Fruit fly (Drosophila melanogaster): ENCODE measurements around the gene AOX4.

dm6 chr3R:15554733-15555132, 2.1 kb upstream of the AOX4 start:
- TF ChIP-seq CG8478 (optimal IDR thresholded peaks at IDR 0.05) (no peak), psq (optimal IDR thresholded peaks at IDR 0.05) (no peak), Dll (optimal IDR thresholded peaks at IDR 0.05) (no peak)

Data from whole organism.